Worm (Caenorhabditis elegans) whole organism, L2 larva: Measurements from ENCODE around the gene C42D4.13.

ENCODE experiments used
- aly-2 ChIP-seq: fragments of 150-350 bp; optimal IDR thresholded peaks from 2 replicates; lab custom pipeline; 2014; ENCODE audit warnings: missing biosample characterization, missing genetic modification characterization
- ama-1 ChIP-seq: fragments of 150-350 bp; optimal IDR thresholded peaks from 2 replicates; lab custom pipeline; 2018; ENCODE audit warnings: inconsistent platforms
- blmp-1 ChIP-seq: sonication (generic microtip); optimal IDR thresholded peaks from 2 replicates; lab custom pipeline; 2017; ENCODE audit warnings: missing genetic modification characterization, mild to moderate bottlenecking, missing compliant biosample characterization, antibody characterized with exemption, moderate library complexity; ENCODE audit not compliant: insufficient read depth
- sma-9 ChIP-seq, 2 experiments: fragments of 150-350 bp in 1 of 2; sonication (generic microtip) in 1 of 2; optimal IDR thresholded peaks; 2 replicates each; lab custom pipeline; 2014 to 2016; ENCODE audit warnings: missing genetic modification characterization in 2 of 2, mild to moderate bottlenecking in 1 of 2, missing biosample characterization in 1 of 2, missing compliant biosample characterization in 1 of 2, missing genetic modification reagents in 1 of 2, moderate library complexity in 1 of 2

DNA sequence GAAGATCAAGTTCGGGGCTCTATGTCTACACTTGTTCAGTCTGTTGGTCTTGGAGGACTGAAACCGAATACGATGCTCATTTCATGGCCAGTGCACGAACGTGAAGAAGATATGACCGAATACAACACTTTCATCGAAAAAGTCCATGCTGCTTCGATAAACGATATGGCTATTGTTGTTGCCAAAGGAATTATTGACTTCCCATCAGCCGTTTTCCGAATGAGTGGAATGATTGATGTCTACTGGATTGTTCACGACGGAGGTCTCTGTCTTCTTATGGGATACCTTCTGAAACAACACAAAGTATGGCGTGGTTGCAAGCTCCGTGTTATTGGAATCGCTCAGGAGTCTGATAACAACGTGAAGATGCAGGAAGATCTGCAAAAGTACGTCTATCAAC is 28.3 kb upstream of the C42D4.13 start:
- TF ChIP-seq sma-9 (GFP tag; optimal IDR thresholded peaks at IDR 0.05; lab: Kevin White, UChicago) (no peak), sma-9 (tag; optimal IDR thresholded peaks at IDR 0.05; lab: Kevin White, UChicago) (no peak), blmp-1 (tag; lab: Kevin White, UChicago) (no peak), ama-1 (lab: Kevin White, UChicago) (no peak), aly-2 (tag; lab: Kevin White, UChicago) (no peak)
